Worm (Caenorhabditis elegans) whole organism, L3 larva: ENCODE data around the gene nos-2.
"Not testable (repeated sequence)": the region's sequence is repeated elsewhere in the genome, so short reads cannot be mapped to it uniquely, and the experiment has no call there.

Experiments
- ama-1 ChIP-seq: fragments of 150-350 bp; optimal IDR thresholded peaks from 2 replicates; lab custom pipeline; 2018
- elt-2 ChIP-seq: sonication (generic microtip); optimal IDR thresholded peaks from 2 replicates; lab custom pipeline; 2016; ENCODE audit warnings: missing genetic modification reagents, mild to moderate bottlenecking, missing genetic modification characterization, missing compliant biosample characterization
- lin-15B ChIP-seq: fragments of 150-350 bp; optimal IDR thresholded peaks from 2 replicates; lab custom pipeline; 2014; ENCODE audit warnings: missing biosample characterization, missing genetic modification characterization
- nhr-11 ChIP-seq: fragments of 150-350 bp; optimal IDR thresholded peaks from 2 replicates; lab custom pipeline; 2014; ENCODE audit warnings: missing biosample characterization, missing genetic modification characterization
- nhr-23 ChIP-seq: fragments of 150-350 bp; optimal IDR thresholded peaks from 2 replicates; lab custom pipeline; 2014; ENCODE audit warnings: missing biosample characterization, missing genetic modification reagents, missing genetic modification characterization
- pha-4 ChIP-seq: fragments of 150-350 bp; optimal IDR thresholded peaks from 2 replicates; lab custom pipeline; 2014; ENCODE audit warnings: missing biosample characterization, missing genetic modification reagents, missing genetic modification characterization
- skn-1 ChIP-seq: fragments of 150-350 bp; optimal IDR thresholded peaks from 2 replicates; lab custom pipeline; 2014; ENCODE audit warnings: missing biosample characterization, missing genetic modification characterization
- zag-1 ChIP-seq: fragments of 150-350 bp; optimal IDR thresholded peaks from 2 replicates; lab custom pipeline; 2014; ENCODE audit warnings: missing biosample characterization, missing genetic modification characterization

DNA sequence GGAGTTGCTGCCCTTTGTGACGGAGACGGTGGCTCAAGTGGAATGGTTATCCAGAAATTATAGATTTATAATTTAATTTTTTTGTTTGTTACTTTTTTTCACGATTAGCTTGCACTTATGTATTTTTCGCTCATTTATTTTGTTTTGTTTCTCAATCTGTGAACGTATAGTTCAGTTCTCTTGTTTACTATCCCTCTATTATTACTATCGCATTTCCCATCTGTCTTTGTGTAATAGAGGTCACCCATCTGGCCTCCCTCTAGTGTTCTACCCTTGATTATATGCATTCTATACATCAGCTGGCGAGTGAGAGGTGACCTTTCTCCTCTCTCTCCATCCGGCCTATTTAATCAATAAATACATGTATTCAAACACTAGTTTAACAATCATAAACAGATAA is 18.6 kb downstream of the nos-2 start, which contains the start of the genes T02G5.14 and T02G5.15:
- not testable (repeated sequence) for TF ChIP-seq ama-1 (lab: Kevin White, UChicago); lin-15B (tag; lab: Kevin White, UChicago); nhr-11 (tag; lab: Kevin White, UChicago); zag-1 (tag; lab: Kevin White, UChicago); nhr-23 (tag; lab: Kevin White, UChicago); skn-1 (tag; lab: Kevin White, UChicago); elt-2 (tag; lab: Kevin White, UChicago); pha-4
